Fruit fly (Drosophila melanogaster): ENCODE data around the gene HBS1.

Gene HBS1

dm6 chr3L:1880692-1881091 lies 15.7 kb upstream of the HBS1 start:
- peak; percentile 15 for TF ChIP-seq cyc (GFP tag; optimal IDR thresholded peaks at IDR 0.05)
- peak; percentile 47 for TF ChIP-seq Ets96B (tag; optimal IDR thresholded peaks at IDR 0.05)
- peak; percentile 51 for TF ChIP-seq CG6276 (GFP tag; optimal IDR thresholded peaks at IDR 0.05)
- TF ChIP-seq CG3032 (tag; optimal IDR thresholded peaks at IDR 0.05): no peak
- peak; percentile 39 for TF ChIP-seq spab (GFP tag; optimal IDR thresholded peaks at IDR 0.05)
- TF ChIP-seq Smox (GFP tag; optimal IDR thresholded peaks at IDR 0.05): no peak
- no peak for TF ChIP-seq net (GFP tag; optimal IDR thresholded peaks at IDR 0.05)
- no peak for TF ChIP-seq CG8632 (GFP tag; optimal IDR thresholded peaks at IDR 0.05)
- peak in 1 of 2 experiments; percentile 43 for TF ChIP-seq ss (GFP tag; optimal IDR thresholded peaks at IDR 0.05)
- peak; percentile 46; the same call in 1 of the 3 replicates for TF ChIP-seq CG8119 (GFP tag; IDR thresholded peaks at IDR 0.05)
- peak; percentile 8 for TF ChIP-seq CG9139 (GFP tag; optimal IDR thresholded peaks at IDR 0.05)
- no peak for TF ChIP-seq Sox14 (GFP tag; optimal IDR thresholded peaks at IDR 0.05)
- peak; percentile 57 for TF ChIP-seq CG11294 (GFP tag; IDR thresholded peaks at IDR 0.05)
- peak; percentile 38 for TF ChIP-seq CG6808 (GFP tag; optimal IDR thresholded peaks at IDR 0.05)
- TF ChIP-seq CG1621 (tag; optimal IDR thresholded peaks at IDR 0.05): no peak
- peak; percentile 51 for TF ChIP-seq Eip78C (GFP tag)
- no peak for TF ChIP-seq fkh (GFP tag; optimal IDR thresholded peaks at IDR 0.05)
- no peak for TF ChIP-seq CG6854 (GFP tag; optimal IDR thresholded peaks at IDR 0.05)
- TF ChIP-seq Lpt (GFP tag; optimal IDR thresholded peaks at IDR 0.05): no peak
- no peak for TF ChIP-seq Blimp-1 (GFP tag; optimal IDR thresholded peaks at IDR 0.05)
- TF ChIP-seq lz (GFP tag; optimal IDR thresholded peaks at IDR 0.05): no peak
- no peak for TF ChIP-seq CG31627 (GFP tag; optimal IDR thresholded peaks at IDR 0.05)
- peak; percentile 42 for TF ChIP-seq dsx (GFP tag; optimal IDR thresholded peaks at IDR 0.05; ENCODE audit: poor library complexity, severe bottlenecking)
- TF ChIP-seq fd85E (GFP tag; optimal IDR thresholded peaks at IDR 0.05): no peak
- peak; percentile 44 for TF ChIP-seq svp (GFP tag)
- TF ChIP-seq Eip93F (GFP tag; optimal IDR thresholded peaks at IDR 0.05): no peak
- TF ChIP-seq CG3919 (GFP tag; optimal IDR thresholded peaks at IDR 0.05): peak; percentile 69
- no peak for TF ChIP-seq Sox102F (GFP tag; optimal IDR thresholded peaks at IDR 0.05)
- TF ChIP-seq dac (GFP tag; optimal IDR thresholded peaks at IDR 0.05): no peak
- TF ChIP-seq salr (GFP tag; optimal IDR thresholded peaks at IDR 0.05): no peak
- TF ChIP-seq pdm3 (GFP tag; optimal IDR thresholded peaks at IDR 0.05): no peak
- TF ChIP-seq CG34406 (GFP tag; optimal IDR thresholded peaks at IDR 0.05): no peak
- no peak for TF ChIP-seq vri (GFP tag; optimal IDR thresholded peaks at IDR 0.05)
- peak; percentile 14 for TF ChIP-seq CG11762 (GFP tag; optimal IDR thresholded peaks at IDR 0.05; ENCODE audit: insufficient read depth)
- no peak for TF ChIP-seq OdsH (GFP tag; optimal IDR thresholded peaks at IDR 0.05)
- peak; percentile 13 for TF ChIP-seq Hr4 (GFP tag; optimal IDR thresholded peaks at IDR 0.05)
- TF ChIP-seq CG8319 (GFP tag; optimal IDR thresholded peaks at IDR 0.05): no peak
- no peak for TF ChIP-seq CG6792 (GFP tag; optimal IDR thresholded peaks at IDR 0.05)
- peak; percentile 18 for TF ChIP-seq topi (GFP tag; optimal IDR thresholded peaks at IDR 0.05)
- no peak for TF ChIP-seq fd59A (GFP tag; optimal IDR thresholded peaks at IDR 0.05)
- TF ChIP-seq CG16779 (tag; optimal IDR thresholded peaks at IDR 0.05): no peak
- TF ChIP-seq CG10631 (GFP tag; optimal IDR thresholded peaks at IDR 0.05): peak; percentile 0
- TF ChIP-seq Hr39 (GFP tag; optimal IDR thresholded peaks at IDR 0.05): no peak
- TF ChIP-seq achi (GFP tag; optimal IDR thresholded peaks at IDR 0.05): peak; percentile 52
- TF ChIP-seq Ets21C (GFP tag; optimal IDR thresholded peaks at IDR 0.05): no peak
- TF ChIP-seq Hr38 (GFP tag; optimal IDR thresholded peaks at IDR 0.05): no peak
- peak; percentile 38; the same call in 1 of the 2 replicates for TF ChIP-seq CG15336 (GFP tag; IDR thresholded peaks at IDR 0.05)
- peak; percentile 33 for TF ChIP-seq CG7368 (GFP tag; optimal IDR thresholded peaks at IDR 0.05)
- peak; percentile 36 for TF ChIP-seq CG32006 (GFP tag; optimal IDR thresholded peaks at IDR 0.05)
- TF ChIP-seq esn (GFP tag; optimal IDR thresholded peaks at IDR 0.05): no peak
- TF ChIP-seq eg (GFP tag; IDR thresholded peaks at IDR 0.05): peak; percentile 84
- no peak for TF ChIP-seq Met (GFP tag; optimal IDR thresholded peaks at IDR 0.05)
- TF ChIP-seq CG11902 (GFP tag; optimal IDR thresholded peaks at IDR 0.05): peak; percentile 1

All from whole organism, prepupa.